Fruit fly (Drosophila melanogaster) Kc167 (cell line): Measurements from ENCODE around the gene CG14739.

Experiments
- Sin3A ChIP-seq: fragments of >200 bp; optimal IDR thresholded peaks from 2 replicates; lab custom pipeline; 2018; ENCODE audit warnings: missing external identifiers
- h ChIP-seq: fragments of >200 bp; optimal IDR thresholded peaks from 3 replicates; lab custom pipeline; 2018; ENCODE audit warnings: missing external identifiers
- ttk ChIP-seq: sonication (Bioruptor generic); optimal IDR thresholded peaks from 2 replicates; lab custom pipeline; 2017; ENCODE audit warnings: missing external identifiers

- no peak for TF ChIP-seq ttk (lab: Kevin White, UChicago)
- no peak for TF ChIP-seq h
- TF ChIP-seq Sin3A (lab: Kevin White, UChicago), result no peak
These were observed 8.8 kb downstream of the CG14739 start, which contains the start of gene CG14736 for dm6 chr3R:12040228-12040627.
